Worm (Caenorhabditis elegans): ENCODE data around the gene ifb-2.

ifb-2 gene

DNA sequence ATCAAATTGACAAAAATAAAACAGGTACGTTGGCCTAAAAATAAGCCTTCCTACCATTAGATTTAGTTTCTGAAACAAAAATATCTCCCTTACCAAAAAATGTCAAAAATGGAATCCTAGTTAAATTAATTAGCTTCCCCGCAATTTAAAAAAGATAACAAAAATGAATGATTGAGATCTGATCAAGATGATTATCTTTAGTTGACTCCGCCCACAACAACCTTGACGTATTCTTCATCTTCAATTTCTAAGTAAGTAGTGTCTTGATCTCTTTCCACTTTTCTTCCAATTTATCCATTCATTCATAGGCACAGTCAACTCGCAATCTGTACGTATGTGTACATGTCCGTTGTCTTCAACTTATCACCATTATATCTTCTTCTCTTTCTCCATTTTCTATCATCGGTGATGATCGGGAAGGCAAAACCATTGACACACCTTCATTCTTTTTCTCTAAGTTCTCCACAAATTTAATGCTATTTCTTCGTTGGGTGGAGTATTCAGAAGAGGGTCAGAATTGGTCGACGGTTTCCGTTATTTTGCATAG is 18.4 kb downstream of the ifb-2 start (continued):
- TF ChIP-seq unc-30 (tag; optimal IDR thresholded peaks at IDR 0.05) (no peak), fos-1 (tag; optimal IDR thresholded peaks at IDR 0.05) (no peak), C04F5.9 (tag; optimal IDR thresholded peaks at IDR 0.05) (no peak), C16A3.4 (tag; optimal IDR thresholded peaks at IDR 0.05) (no peak), nhr-237 (tag; optimal IDR thresholded peaks at IDR 0.05) (no peak), mab-9 (GFP tag; IDR thresholded peaks at IDR 0.05) (no peak), snu-23 (GFP tag; optimal IDR thresholded peaks at IDR 0.05) (peak; percentile 36), isw-1 (GFP tag; IDR thresholded peaks at IDR 0.05) (no peak), unc-62 (GFP tag; optimal IDR thresholded peaks at IDR 0.05) (no peak), mdl-1 (tag; optimal IDR thresholded peaks at IDR 0.05) (no peak), hlh-17 (GFP tag; optimal IDR thresholded peaks at IDR 0.05; ENCODE audit: borderline replicate concordance) (no peak), ama-1 (optimal IDR thresholded peaks at IDR 0.05) (no peak), rnt-1 (tag; optimal IDR thresholded peaks at IDR 0.05) (peak; percentile 12), lin-39 (tag; optimal IDR thresholded peaks at IDR 0.05) (peak; percentile 41), nhr-11 (tag; optimal IDR thresholded peaks at IDR 0.05) (no peak), nhr-76 (tag; optimal IDR thresholded peaks at IDR 0.05) (no peak), nhr-71 (tag; optimal IDR thresholded peaks at IDR 0.05) (peak; percentile 3), hlh-4 (tag; optimal IDR thresholded peaks at IDR 0.05) (no peak), nhr-90 (tag; optimal IDR thresholded peaks at IDR 0.05; ENCODE audit: poor library complexity) (no peak), dsc-1 (tag; optimal IDR thresholded peaks at IDR 0.05) (no peak), blmp-1 (tag; optimal IDR thresholded peaks at IDR 0.05) (peak; percentile 44), swsn-7 (tag; optimal IDR thresholded peaks at IDR 0.05) (no peak), sptf-1 (tag; optimal IDR thresholded peaks at IDR 0.05) (no peak), fkh-4 (tag; optimal IDR thresholded peaks at IDR 0.05; ENCODE audit: borderline replicate concordance) (no peak), sup-37 (GFP tag; optimal IDR thresholded peaks at IDR 0.05) (no peak), egl-27 (tag; optimal IDR thresholded peaks at IDR 0.05) (no peak), nhr-19 (GFP tag; conservative IDR thresholded peaks at IDR 0.05) (no peak), mep-1 (tag; optimal IDR thresholded peaks at IDR 0.05) (peak; percentile 40), lin-35 (GFP tag; optimal IDR thresholded peaks at IDR 0.05) (no peak), tbx-2 (tag; optimal IDR thresholded peaks at IDR 0.05) (no peak), lin-13 (GFP tag; optimal IDR thresholded peaks at IDR 0.05) (no peak)

DNA sequence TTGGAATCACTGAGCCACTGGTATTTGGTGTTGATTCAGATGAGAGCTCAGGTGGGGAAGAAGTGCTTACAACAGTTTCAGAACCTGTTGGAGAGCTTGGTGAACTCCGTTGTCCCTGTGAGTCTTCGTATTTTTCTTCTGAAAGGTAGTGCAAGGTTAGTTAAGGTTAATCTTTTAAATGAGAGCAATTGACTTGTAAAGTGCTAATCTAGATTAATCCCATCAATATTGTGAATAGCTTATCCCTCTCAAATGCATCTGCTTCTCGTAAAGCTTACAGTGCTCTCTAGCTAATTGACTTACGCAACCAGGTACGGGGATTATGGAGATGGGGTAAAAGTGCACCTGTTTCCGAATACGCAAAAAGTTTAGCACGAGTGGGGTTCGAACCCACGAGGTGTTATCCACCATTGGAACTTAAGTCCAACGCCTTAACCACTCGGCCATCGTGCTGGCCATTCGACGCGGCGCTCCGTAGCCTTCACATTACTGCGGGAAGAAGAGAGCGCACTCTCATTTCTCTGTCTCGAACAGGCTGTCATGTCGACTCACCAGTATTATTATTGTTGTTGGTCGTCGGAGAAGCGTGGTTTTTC is 22.7 kb downstream of the ifb-2 start:
- TF ChIP-seq ceh-8 (GFP tag; optimal IDR thresholded peaks at IDR 0.05): peak; percentile 11
- peak in 2 of 3 experiments; percentile 10 to 18 for TF ChIP-seq dpl-1 (GFP tag; optimal IDR thresholded peaks at IDR 0.05)
- TF ChIP-seq nhr-85 (tag): peak; percentile 57
- peak; percentile 42 for TF ChIP-seq F16B12.6 (tag; optimal IDR thresholded peaks at IDR 0.05)
- peak; percentile 20 for TF ChIP-seq skn-1 (tag; optimal IDR thresholded peaks at IDR 0.05)
- peak; percentile 9 for TF ChIP-seq mep-1 (tag; optimal IDR thresholded peaks at IDR 0.05)
- TF ChIP-seq swsn-7 (tag; optimal IDR thresholded peaks at IDR 0.05): peak; percentile 51
- TF ChIP-seq elt-3 (tag; optimal IDR thresholded peaks at IDR 0.05): peak in 1 of 6 experiments; percentile 13
- peak; percentile 25 for TF ChIP-seq elt-2 (tag; optimal IDR thresholded peaks at IDR 0.05)
- peak; percentile 19 to 53 for TF ChIP-seq lsy-2 (tag; optimal IDR thresholded peaks at IDR 0.05)
- TF ChIP-seq unc-130 (tag; optimal IDR thresholded peaks at IDR 0.05): peak; percentile 38
- peak; percentile 38 to 51 for TF ChIP-seq efl-1 (optimal IDR thresholded peaks at IDR 0.05)
- TF ChIP-seq efl-1 (GFP tag; optimal IDR thresholded peaks at IDR 0.05 in 1 of 2): peak; percentile 24 to 93
- TF ChIP-seq dsc-1 (tag; optimal IDR thresholded peaks at IDR 0.05): peak; percentile 10
- TF ChIP-seq hlh-17 (GFP tag; optimal IDR thresholded peaks at IDR 0.05; ENCODE audit: borderline replicate concordance): no peak
- no peak for TF ChIP-seq pqm-1 (tag; optimal IDR thresholded peaks at IDR 0.05)
- peak; percentile 63 for TF ChIP-seq nhr-71 (tag; optimal IDR thresholded peaks at IDR 0.05)
- TF ChIP-seq nhr-90 (tag; optimal IDR thresholded peaks at IDR 0.05; ENCODE audit: poor library complexity): peak; percentile 50
- TF ChIP-seq isw-1 (GFP tag; IDR thresholded peaks at IDR 0.05): 0 out of 2 replicates have a peak, but pooled peaks have one; percentile 3
- TF ChIP-seq alr-1 (tag; optimal IDR thresholded peaks at IDR 0.05; ENCODE audit: borderline replicate concordance): no peak
- no peak for TF ChIP-seq nhr-237 (tag; optimal IDR thresholded peaks at IDR 0.05)
- peak; percentile 73 for TF ChIP-seq snu-23 (GFP tag; optimal IDR thresholded peaks at IDR 0.05)
- TF ChIP-seq nhr-77 (tag; optimal IDR thresholded peaks at IDR 0.05): peak; percentile 19
- TF ChIP-seq ceh-63 (GFP tag; optimal IDR thresholded peaks at IDR 0.05): no peak
- TF ChIP-seq lin-14 (GFP tag; optimal IDR thresholded peaks at IDR 0.05): peak; percentile 42
- no peak for TF ChIP-seq hlh-4 (tag; optimal IDR thresholded peaks at IDR 0.05)
- no peak for TF ChIP-seq ceh-90 (tag; optimal IDR thresholded peaks at IDR 0.05)
- peak; percentile 63 for TF ChIP-seq nhr-20 (tag; optimal IDR thresholded peaks at IDR 0.05)
- TF ChIP-seq ceh-82 (tag; optimal IDR thresholded peaks at IDR 0.05): peak in 2 of 3 experiments; percentile 25 to 55
- TF ChIP-seq tbx-2 (tag; optimal IDR thresholded peaks at IDR 0.05): no peak

Data from whole organism, L1 larva.